Fruit fly (Drosophila melanogaster) whole organism, adult: Measurements from ENCODE around the gene Kdm2.

Experiments used
- CG11617 ChIP-seq: fragments of 200-800 bp; sonication (Bioruptor generic); optimal IDR thresholded peaks from 2 replicates; lab custom pipeline; 2017; ENCODE audit warnings: mild to moderate bottlenecking, missing biosample characterization, missing genetic modification reagents, missing genetic modification characterization
- CG14711 ChIP-seq: fragments of 200-800 bp; sonication (Bioruptor generic); optimal IDR thresholded peaks from 2 replicates; lab custom pipeline; 2018; ENCODE audit warnings: missing biosample characterization, mild to moderate bottlenecking, missing genetic modification characterization, moderate library complexity
- CG1620 ChIP-seq: fragments of 200-800 bp; sonication (Bioruptor generic); optimal IDR thresholded peaks from 2 replicates; lab custom pipeline; 2016; ENCODE audit warnings: missing biosample characterization, missing genetic modification characterization
- CG33017 ChIP-seq: fragments of 200-800 bp; sonication (Bioruptor generic); optimal IDR thresholded peaks from 2 replicates; lab custom pipeline; 2018; ENCODE audit warnings: missing biosample characterization, mild to moderate bottlenecking, missing genetic modification characterization, moderate library complexity
- CG5204 ChIP-seq: fragments of 200-800 bp; sonication (Bioruptor generic); optimal IDR thresholded peaks from 2 replicates; lab custom pipeline; 2016; ENCODE audit warnings: missing biosample characterization, missing genetic modification characterization
- CG7101 ChIP-seq: fragments of 200-800 bp; sonication (Bioruptor generic); optimal IDR thresholded peaks from 2 replicates; lab custom pipeline; 2018; ENCODE audit warnings: missing biosample characterization, mild to moderate bottlenecking, missing genetic modification characterization, moderate library complexity
- Hr96 ChIP-seq: fragments of 200-800 bp; sonication (Bioruptor generic); optimal IDR thresholded peaks from 2 replicates; lab custom pipeline; 2016; ENCODE audit warnings: missing biosample characterization, missing genetic modification characterization
- bab1 ChIP-seq: fragments of 200-800 bp; sonication (Bioruptor generic); optimal IDR thresholded peaks from 3 replicates; lab custom pipeline; 2019; ENCODE audit warnings: missing biosample characterization, mild to moderate bottlenecking, missing genetic modification characterization, moderate library complexity
- cic ChIP-seq: fragments of 200-800 bp; sonication (Bioruptor generic); optimal IDR thresholded peaks from 2 replicates; lab custom pipeline; 2017; ENCODE audit warnings: missing biosample characterization, mild to moderate bottlenecking, missing genetic modification characterization, moderate library complexity
- cnc ChIP-seq, 2 experiments: fragments of >200 bp; optimal IDR thresholded peaks; 2 replicates each; lab custom pipeline; 2017
- ovo ChIP-seq: fragments of 200-800 bp; sonication (Bioruptor generic); optimal IDR thresholded peaks from 2 replicates; lab custom pipeline; 2016; ENCODE audit warnings: missing biosample characterization, missing genetic modification characterization
- pad ChIP-seq: fragments of 200-800 bp; sonication (Bioruptor generic); optimal IDR thresholded peaks from 3 replicates; lab custom pipeline; 2017; ENCODE audit warnings: missing biosample characterization, missing genetic modification characterization, mild to moderate bottlenecking, moderate library complexity, missing genetic modification reagents
- tj ChIP-seq: fragments of 200-800 bp; sonication (Bioruptor generic); optimal IDR thresholded peaks from 3 replicates; lab custom pipeline; 2017; ENCODE audit warnings: missing biosample characterization, mild to moderate bottlenecking, missing genetic modification characterization, moderate library complexity

dm6 chr3R:9014859-9015466 lies 37.3 kb upstream of the Kdm2 start, which contains the start of the genes Kcmf1, Sf3b5 and CG11986:
- TF ChIP-seq bab1 (GFP tag; lab: Kevin White, UChicago) (no peak), Hr96 (GFP tag; lab: Kevin White, UChicago) (no peak), CG5204 (GFP tag; lab: Kevin White, UChicago) (no peak), CG14711 (no peak), CG7101 (tag; lab: Kevin White, UChicago) (no peak), CG11617 (GFP tag; lab: Kevin White, UChicago) (no peak), pad (GFP tag; lab: Kevin White, UChicago) (no peak), tj (GFP tag; lab: Kevin White, UChicago) (no peak), CG1620 (GFP tag; lab: Kevin White, UChicago) (no peak), CG33017 (tag; lab: Kevin White, UChicago) (no peak), cnc (optimal IDR thresholded peaks at IDR 0.05; lab: Kevin White, UChicago) (no peak), ovo (GFP tag; lab: Kevin White, UChicago) (no peak), cic (GFP tag; lab: Kevin White, UChicago) (no peak)
